Fruit fly (Drosophila melanogaster) whole organism, pupa: Measurements from ENCODE around the gene Cpr72Ea.

ENCODE experiments used
- CG17806 ChIP-seq: fragments of 200-800 bp; sonication (Bioruptor generic); optimal IDR thresholded peaks from 2 replicates; lab custom pipeline; 2018; ENCODE audit warnings: missing biosample characterization, mild to moderate bottlenecking, missing genetic modification characterization, moderate library complexity
- CG8159 ChIP-seq: fragments of 200-800 bp; sonication (Bioruptor generic); optimal IDR thresholded peaks from 3 replicates; lab custom pipeline; 2018; ENCODE audit warnings: missing biosample characterization, mild to moderate bottlenecking, missing genetic modification characterization, moderate library complexity
- EcR ChIP-seq: fragments of 200-800 bp; sonication (Bioruptor generic); optimal IDR thresholded peaks from 3 replicates; lab custom pipeline; 2019; ENCODE audit warnings: missing biosample characterization, missing genetic modification characterization, mild to moderate bottlenecking, moderate library complexity, missing genetic modification reagents
- gl ChIP-seq: fragments of 200-800 bp; sonication (Bioruptor generic); optimal IDR thresholded peaks from 2 replicates; lab custom pipeline; 2018; ENCODE audit warnings: missing biosample characterization, mild to moderate bottlenecking, missing genetic modification characterization

- TF ChIP-seq EcR (GFP tag; lab: Kevin White, UChicago) (no peak), gl (tag; lab: Kevin White, UChicago) (no peak), CG17806 (tag; lab: Kevin White, UChicago) (no peak), CG8159 (no peak)
These were observed 28.4 kb downstream of the Cpr72Ea start for dm6 chr3L:16390793-16391192.
